Fruit fly (Drosophila melanogaster) whole organism, embryonic: ENCODE data around the gene org-1.

Experiments used
- Atf-2 ChIP-seq: fragments of 200-800 bp; sonication (Bioruptor generic); optimal IDR thresholded peaks from 2 replicates; lab custom pipeline; 2016; ENCODE audit warnings: missing biosample characterization, missing genetic modification characterization
- CG10565 ChIP-seq: fragments of 200-800 bp; sonication (Bioruptor generic); optimal IDR thresholded peaks from 3 replicates; lab custom pipeline; 2016; ENCODE audit warnings: missing biosample characterization, mild to moderate bottlenecking, missing genetic modification characterization
- CG11504 ChIP-seq: fragments of 200-800 bp; sonication (Bioruptor generic); optimal IDR thresholded peaks from 3 replicates; lab custom pipeline; 2019; ENCODE audit warnings: missing biosample characterization, mild to moderate bottlenecking, missing genetic modification characterization, moderate library complexity
- CG13296 ChIP-seq: fragments of 200-800 bp; sonication (Bioruptor generic); optimal IDR thresholded peaks from 3 replicates; lab custom pipeline; 2018; ENCODE audit warnings: missing biosample characterization, mild to moderate bottlenecking, missing genetic modification characterization
- CG1603 ChIP-seq: fragments of 200-800 bp; sonication (Bioruptor generic); optimal IDR thresholded peaks from 2 replicates; lab custom pipeline; 2019; ENCODE audit warnings: missing biosample characterization, mild to moderate bottlenecking, missing genetic modification characterization, moderate library complexity
- CG16813 ChIP-seq: fragments of 200-800 bp; sonication (Bioruptor generic); IDR thresholded peaks from 3 replicates; pipeline ENCODE4 v1.3.6; 2022; ENCODE audit warnings: missing biosample characterization, missing genetic modification characterization; ENCODE audit not compliant: partially characterized antibody
- CG17361 ChIP-seq: fragments of 200-800 bp; sonication (Bioruptor generic); IDR thresholded peaks from 3 replicates; pipeline ENCODE4 v1.3.6; 2022; ENCODE audit warnings: missing biosample characterization, missing genetic modification characterization
- CG1832 ChIP-seq: fragments of 200-800 bp; sonication (Bioruptor generic); optimal IDR thresholded peaks from 2 replicates; lab custom pipeline; 2017; ENCODE audit warnings: missing biosample characterization, mild to moderate bottlenecking, missing genetic modification characterization, inconsistent platforms
- CG2199 ChIP-seq: fragments of 200-800 bp; sonication (Bioruptor generic); IDR thresholded peaks from 3 replicates; pipeline ENCODE4 v1.3.6; 2022; ENCODE audit warnings: missing biosample characterization, missing genetic modification characterization
- CG2875 ChIP-seq: fragments of 200-800 bp; sonication (Bioruptor generic); optimal IDR thresholded peaks from 2 replicates; lab custom pipeline; 2017; ENCODE audit warnings: missing biosample characterization, mild to moderate bottlenecking, missing genetic modification characterization, missing genetic modification reagents
- CG31441 ChIP-seq: fragments of 200-800 bp; sonication (Bioruptor generic); IDR thresholded peaks from 2 replicates; pipeline ENCODE4 v1.3.6; 2022; ENCODE audit warnings: missing biosample characterization, missing genetic modification characterization
- CG3838 ChIP-seq: fragments of 200-800 bp; sonication (Bioruptor generic); optimal IDR thresholded peaks from 3 replicates; lab custom pipeline; 2016; ENCODE audit warnings: missing biosample characterization, missing genetic modification characterization
- CG4820 ChIP-seq: fragments of 200-800 bp; sonication (Bioruptor generic); optimal IDR thresholded peaks from 3 replicates; lab custom pipeline; 2016; ENCODE audit warnings: missing biosample characterization, missing genetic modification characterization
- CG5180 ChIP-seq: fragments of 200-800 bp; sonication (Bioruptor generic); optimal IDR thresholded peaks from 3 replicates; lab custom pipeline; 2017; ENCODE audit warnings: missing biosample characterization, missing genetic modification characterization, mild to moderate bottlenecking, moderate library complexity, missing genetic modification reagents
- CG7963 ChIP-seq: fragments of 200-800 bp; sonication (Bioruptor generic); IDR thresholded peaks from 3 replicates; pipeline ENCODE4 v1.3.6; 2022; ENCODE audit warnings: missing biosample characterization, missing genetic modification characterization; ENCODE audit not compliant: partially characterized antibody
- CG8281 ChIP-seq: fragments of 200-800 bp; sonication (Bioruptor generic); optimal IDR thresholded peaks from 2 replicates; lab custom pipeline; 2018; ENCODE audit warnings: missing biosample characterization, mild to moderate bottlenecking, missing genetic modification characterization, moderate library complexity
- CG8388 ChIP-seq: fragments of 200-800 bp; sonication (Bioruptor generic); optimal IDR thresholded peaks from 2 replicates; lab custom pipeline; 2019; ENCODE audit warnings: missing biosample characterization, mild to moderate bottlenecking, missing genetic modification characterization, moderate library complexity
- Dek ChIP-seq: fragments of 200-800 bp; sonication (Bioruptor generic); optimal IDR thresholded peaks from 3 replicates; lab custom pipeline; 2019; ENCODE audit warnings: missing biosample characterization, mild to moderate bottlenecking, missing genetic modification characterization, moderate library complexity
- Elba2 ChIP-seq: fragments of 200-800 bp; sonication (Bioruptor generic); optimal IDR thresholded peaks from 3 replicates; lab custom pipeline; 2016; ENCODE audit warnings: missing biosample characterization, missing genetic modification characterization
- Hsf ChIP-seq: fragments of 200-800 bp; sonication (Bioruptor generic); optimal IDR thresholded peaks from 3 replicates; lab custom pipeline; 2016; ENCODE audit warnings: missing biosample characterization, missing genetic modification characterization
- Myb ChIP-seq: fragments of 200-800 bp; sonication (Bioruptor generic); optimal IDR thresholded peaks from 2 replicates; lab custom pipeline; 2016; ENCODE audit warnings: missing biosample characterization, missing genetic modification characterization
- Oaz ChIP-seq: fragments of 200-800 bp; sonication (Bioruptor generic); IDR thresholded peaks from 2 replicates; pipeline ENCODE4 v1.3.6; 2022; ENCODE audit warnings: missing biosample characterization, missing genetic modification characterization
- Pdp1 ChIP-seq, 2 experiments: fragments of 200-800 bp; sonication (Bioruptor generic); optimal IDR thresholded peaks; 3 replicates each; lab custom pipeline; 2016; ENCODE audit warnings: missing biosample characterization in 2 of 2, missing genetic modification characterization in 2 of 2, mild to moderate bottlenecking in 1 of 2, moderate library complexity in 1 of 2
- Stat92E ChIP-seq, 3 experiments: fragments of >200 bp in 2 of 3; fragments of 200-800 bp in 1 of 3; sonication (Bioruptor generic) in 1 of 3; optimal IDR thresholded peaks; 2 replicates each; lab custom pipeline; 2017 to 2019; ENCODE audit warnings: missing biosample characterization in 3 of 3, missing genetic modification characterization in 3 of 3, mild to moderate bottlenecking in 1 of 3, moderate library complexity in 1 of 3
- Vsx1 ChIP-seq: fragments of 200-800 bp; sonication (Bioruptor generic); optimal IDR thresholded peaks from 2 replicates; lab custom pipeline; 2017; ENCODE audit warnings: missing biosample characterization, mild to moderate bottlenecking, missing genetic modification characterization, missing genetic modification reagents
- Xrp1 ChIP-seq: fragments of 200-800 bp; sonication (Bioruptor generic); IDR thresholded peaks from 2 replicates; pipeline ENCODE4 v1.3.6; 2022; ENCODE audit warnings: missing biosample characterization, missing genetic modification characterization
- az2 ChIP-seq: fragments of 200-800 bp; sonication (Bioruptor generic); optimal IDR thresholded peaks from 3 replicates; lab custom pipeline; 2016; ENCODE audit warnings: missing biosample characterization, missing genetic modification characterization
- cad ChIP-seq: fragments of >200 bp; optimal IDR thresholded peaks from 2 replicates; lab custom pipeline; 2017; ENCODE audit warnings: missing biosample characterization, missing genetic modification characterization
- chm ChIP-seq: fragments of 200-800 bp; sonication (Bioruptor generic); IDR thresholded peaks from 2 replicates; pipeline ENCODE4 v1.3.6; 2022; ENCODE audit warnings: missing biosample characterization, missing genetic modification characterization
- ewg ChIP-seq: fragments of 200-800 bp; sonication (Bioruptor generic); optimal IDR thresholded peaks from 3 replicates; lab custom pipeline; 2017; ENCODE audit warnings: mild to moderate bottlenecking, missing biosample characterization, missing genetic modification reagents, missing genetic modification characterization
- fd102C ChIP-seq: fragments of 200-800 bp; sonication (Bioruptor generic); optimal IDR thresholded peaks from 2 replicates; lab custom pipeline; 2018; ENCODE audit warnings: missing biosample characterization, mild to moderate bottlenecking, missing genetic modification characterization, moderate library complexity
- fru ChIP-seq: fragments of >200 bp; optimal IDR thresholded peaks from 2 replicates; lab custom pipeline; 2017
- gfzf ChIP-seq: fragments of 200-800 bp; sonication (Bioruptor generic); optimal IDR thresholded peaks from 2 replicates; lab custom pipeline; 2016; ENCODE audit warnings: missing biosample characterization, mild to moderate bottlenecking, missing genetic modification characterization, moderate library complexity
- ham ChIP-seq: fragments of 200-800 bp; sonication (Bioruptor generic); IDR thresholded peaks from 2 replicates; pipeline ENCODE4 v1.3.6; 2022; ENCODE audit warnings: missing biosample characterization, missing genetic modification characterization
- hb ChIP-seq: fragments of 200-800 bp; sonication (Bioruptor generic); IDR thresholded peaks from 3 replicates; pipeline ENCODE4 v1.3.6; 2022; ENCODE audit warnings: missing biosample characterization, missing genetic modification characterization; ENCODE audit not compliant: partially characterized antibody
- insv ChIP-seq, 2 experiments: fragments of 200-800 bp; sonication (Bioruptor generic); optimal IDR thresholded peaks; 3 replicates each; lab custom pipeline; 2016 to 2018; ENCODE audit warnings: missing biosample characterization in 2 of 2, missing genetic modification characterization in 2 of 2
- mirr ChIP-seq: fragments of 200-800 bp; sonication (Bioruptor generic); optimal IDR thresholded peaks from 3 replicates; lab custom pipeline; 2018; ENCODE audit warnings: missing biosample characterization, mild to moderate bottlenecking, missing genetic modification characterization
- nau ChIP-seq: fragments of 200-800 bp; sonication (Bioruptor generic); optimal IDR thresholded peaks from 3 replicates; lab custom pipeline; 2017; ENCODE audit warnings: missing biosample characterization, mild to moderate bottlenecking, missing genetic modification characterization, missing genetic modification reagents
- sens ChIP-seq: fragments of 200-800 bp; sonication (Bioruptor generic); peaks from one replicate; lab custom pipeline; 2016; ENCODE audit warnings: missing biosample characterization, missing genetic modification characterization
- sug ChIP-seq: fragments of 200-800 bp; optimal IDR thresholded peaks from 2 replicates; lab custom pipeline; 2019; ENCODE audit warnings: missing biosample characterization, mild to moderate bottlenecking, missing genetic modification characterization, moderate library complexity
- tin ChIP-seq: fragments of 200-800 bp; sonication (Bioruptor generic); optimal IDR thresholded peaks from 3 replicates; lab custom pipeline; 2016; ENCODE audit warnings: missing biosample characterization, missing genetic modification characterization
- wdn ChIP-seq: fragments of 200-800 bp; sonication (Bioruptor generic); IDR thresholded peaks from 2 replicates; pipeline ENCODE4 v1.3.6; 2022; ENCODE audit warnings: missing biosample characterization, missing genetic modification characterization
- wek ChIP-seq: fragments of 200-800 bp; sonication (Bioruptor generic); optimal IDR thresholded peaks from 3 replicates; lab custom pipeline; 2018; ENCODE audit warnings: missing biosample characterization, mild to moderate bottlenecking, missing genetic modification characterization, moderate library complexity
- zfh1 ChIP-seq: fragments of 200-800 bp; sonication (Bioruptor generic); IDR thresholded peaks from 3 replicates; pipeline ENCODE4 v1.3.6; 2022; ENCODE audit warnings: missing biosample characterization, missing genetic modification characterization

Gene org-1

dm6 chrX:8469606-8470005 is 14.7 kb upstream of the org-1 start:
- TF ChIP-seq CG2875 (GFP tag; lab: Kevin White, UChicago) (no peak), CG13296 (no peak), Pdp1 (GFP tag; optimal IDR thresholded peaks at IDR 0.05; lab: Kevin White, UChicago) (peak in 1 of 2 experiments; percentile 68), zfh1 (GFP tag; lab: Robert Waterston, UW) (no peak), CG4820 (no peak), Xrp1 (no peak), az2 (GFP tag; lab: Kevin White, UChicago) (no peak)

dm6 chrX:8468962-8469459 is 14.1 kb upstream of the org-1 start, which contains the start of gene CG12116:
Gene CG12116 (minus strand): TSS chrX:8469012.
- peak; percentile 25 for TF ChIP-seq sug (tag; lab: Kevin White, UChicago)
- TF ChIP-seq Pdp1 (GFP tag; optimal IDR thresholded peaks at IDR 0.05; lab: Kevin White, UChicago): peak in 1 of 2 experiments; percentile 24
- TF ChIP-seq wdn: no peak
- TF ChIP-seq, all 482 proteins: peak for 2

dm6 chrX:8466729-8467215 is 11.9 kb upstream of the org-1 start:
- TF ChIP-seq sens: peak; percentile 4
- no peak for TF ChIP-seq mirr
- TF ChIP-seq CG2199 (GFP tag; lab: Robert Waterston, UW): no peak
- no peak for TF ChIP-seq Atf-2 (GFP tag; lab: Kevin White, UChicago)
- TF ChIP-seq Stat92E (GFP tag; optimal IDR thresholded peaks at IDR 0.05; lab: Kevin White, UChicago): no peak
- no peak for TF ChIP-seq CG8388 (GFP tag; lab: Kevin White, UChicago)
- no peak for TF ChIP-seq Oaz (GFP tag; lab: Robert Waterston, UW)
- TF ChIP-seq CG11504 (tag; lab: Kevin White, UChicago): peak; percentile 91
- TF ChIP-seq nau (GFP tag; lab: Kevin White, UChicago): no peak
- TF ChIP-seq gfzf: no peak
- TF ChIP-seq ham (GFP tag; lab: Robert Waterston, UW): no peak
- TF ChIP-seq CG8281 (tag; lab: Kevin White, UChicago): peak; percentile 20
- no peak for TF ChIP-seq Elba2 (GFP tag; lab: Kevin White, UChicago)
- no peak for TF ChIP-seq CG13296
- TF ChIP-seq, all 482 proteins: peak for 3

dm6 chrX:8464378-8465036 is 9.6 kb upstream of the org-1 start, which contains the start of gene Sptr:
Gene Sptr (minus strand): TSS chrX:8464438.
- TF ChIP-seq CG5180 (GFP tag; lab: Kevin White, UChicago): peak; percentile 71
- peak in 1 of 2 experiments; percentile 52 for TF ChIP-seq insv (GFP tag; optimal IDR thresholded peaks at IDR 0.05; lab: Kevin White, UChicago)
- peak; percentile 91 for TF ChIP-seq Dek (tag; lab: Kevin White, UChicago)
- TF ChIP-seq chm (GFP tag; lab: Robert Waterston, UW): peak; percentile 74; the same call in 1 of the 2 replicates
- TF ChIP-seq CG10565 (GFP tag; lab: Kevin White, UChicago): no peak
- peak; percentile 66 for TF ChIP-seq ewg (GFP tag; lab: Kevin White, UChicago)
- TF ChIP-seq Myb (GFP tag; lab: Kevin White, UChicago): peak; percentile 58
- TF ChIP-seq fru (lab: Kevin White, UChicago): no peak
- TF ChIP-seq hb (GFP tag; lab: Robert Waterston, UW): no peak
- peak; percentile 77 for TF ChIP-seq CG17361 (GFP tag; lab: Robert Waterston, UW)
- TF ChIP-seq tin (GFP tag; lab: Kevin White, UChicago): peak; percentile 73
- peak; percentile 69 for TF ChIP-seq Vsx1 (GFP tag; lab: Kevin White, UChicago)
- peak; percentile 63 for TF ChIP-seq CG1603 (tag; lab: Kevin White, UChicago)
- peak; percentile 85 for TF ChIP-seq Hsf (GFP tag; lab: Kevin White, UChicago)
- TF ChIP-seq CG16813 (GFP tag; lab: Robert Waterston, UW): no peak
- TF ChIP-seq CG1832 (GFP tag; lab: Kevin White, UChicago): no peak
- TF ChIP-seq wek (GFP tag; lab: Kevin White, UChicago): peak; percentile 48
- no peak for TF ChIP-seq cad (GFP tag; lab: Kevin White, UChicago)
- peak; percentile 86 for TF ChIP-seq CG31441 (GFP tag; lab: Robert Waterston, UW)
- TF ChIP-seq CG7963 (GFP tag; lab: Robert Waterston, UW): no peak
- TF ChIP-seq CG3838 (GFP tag; lab: Kevin White, UChicago): peak; percentile 20
- peak; percentile 63 for TF ChIP-seq mirr
- TF ChIP-seq fd102C (GFP tag; lab: Kevin White, UChicago): no peak
- TF ChIP-seq zfh1 (GFP tag; lab: Robert Waterston, UW): peak; percentile 85
